Worm (Caenorhabditis elegans): ENCODE measurements around the gene such-1.
A peak's percentile ranks its signal among the peaks of the same experiment; 100 is the strongest.

Gene such-1

DNA sequence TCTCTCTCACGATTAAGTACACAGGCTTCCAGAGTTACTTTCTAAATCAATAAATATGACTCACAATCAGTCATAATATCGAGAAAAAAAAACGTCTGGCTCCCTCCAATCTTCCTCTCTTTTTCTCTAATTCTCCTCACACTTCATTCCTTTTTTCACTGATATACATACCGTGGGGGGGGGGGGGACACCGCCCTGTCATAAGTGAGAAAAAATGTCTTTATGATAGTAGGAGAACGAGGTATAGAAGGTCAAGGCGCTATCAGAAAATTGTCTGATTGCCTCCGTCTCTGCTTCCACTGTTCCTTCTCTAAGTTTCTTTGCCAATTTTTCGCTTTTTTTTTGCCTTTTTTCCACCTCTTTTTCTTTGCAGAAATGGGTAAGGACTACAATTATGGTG, 27.1 kb downstream of the such-1 start, which contains the start of gene Y66D12A.24 (continued):
- TF ChIP-seq tbx-2 (tag; optimal IDR thresholded peaks at IDR 0.05) (peak; percentile 16), unc-30 (tag; optimal IDR thresholded peaks at IDR 0.05) (no peak)

- TF ChIP-seq ztf-11 (tag; optimal IDR thresholded peaks at IDR 0.05) (no peak), nhr-28 (tag; optimal IDR thresholded peaks at IDR 0.05) (no peak), nhr-85 (tag) (peak; percentile 24)
These were observed 31.1 kb downstream of the such-1 start for ce11 chrIII:11492489-11492888.

ce11 chrIII:11490221-11490620, 33.3 kb downstream of the such-1 start:
- TF ChIP-seq nhr-71 (tag; optimal IDR thresholded peaks at IDR 0.05), result no peak
- TF ChIP-seq hpl-2 (GFP tag; optimal IDR thresholded peaks at IDR 0.05), result no peak
- TF ChIP-seq C16A3.4 (tag; optimal IDR thresholded peaks at IDR 0.05), result no peak
- no peak for TF ChIP-seq sup-37 (GFP tag; optimal IDR thresholded peaks at IDR 0.05)
- no peak for TF ChIP-seq nhr-77 (tag; optimal IDR thresholded peaks at IDR 0.05)
- TF ChIP-seq hlh-4 (tag; optimal IDR thresholded peaks at IDR 0.05), result no peak
- no peak for TF ChIP-seq rnt-1 (tag; optimal IDR thresholded peaks at IDR 0.05)
- no peak for TF ChIP-seq nhr-76 (tag; optimal IDR thresholded peaks at IDR 0.05)
- TF ChIP-seq blmp-1 (tag; optimal IDR thresholded peaks at IDR 0.05), result no peak
- TF ChIP-seq mab-9 (GFP tag; IDR thresholded peaks at IDR 0.05), result no peak
- no peak for TF ChIP-seq ceh-8 (GFP tag; optimal IDR thresholded peaks at IDR 0.05)
- no peak for TF ChIP-seq hlh-17 (GFP tag; optimal IDR thresholded peaks at IDR 0.05; ENCODE audit: borderline replicate concordance)
- TF ChIP-seq xbp-1 (tag; optimal IDR thresholded peaks at IDR 0.05), result no peak
- TF ChIP-seq grh-1 (GFP tag; IDR thresholded peaks at IDR 0.05), result no peak
- no peak for TF ChIP-seq tbx-2 (tag; optimal IDR thresholded peaks at IDR 0.05)
- no peak for TF ChIP-seq snu-23 (GFP tag; optimal IDR thresholded peaks at IDR 0.05)

- TF ChIP-seq unc-62 (GFP tag; optimal IDR thresholded peaks at IDR 0.05) (no peak), hlh-4 (tag; optimal IDR thresholded peaks at IDR 0.05) (no peak), efl-1 (optimal IDR thresholded peaks at IDR 0.05) (no peak), efl-1 (GFP tag; optimal IDR thresholded peaks at IDR 0.05 in 1 of 2) (peak in 1 of 2 experiments; percentile 11)
These were observed 34.0 kb downstream of the such-1 start for ce11 chrIII:11489601-11490000.

ce11 chrIII:11488662-11489349, 34.8 kb downstream of the such-1 start:
- no peak for TF ChIP-seq egl-27 (tag; optimal IDR thresholded peaks at IDR 0.05)
- no peak for TF ChIP-seq efl-1 (optimal IDR thresholded peaks at IDR 0.05)
- peak in 1 of 2 experiments; percentile 77 for TF ChIP-seq efl-1 (GFP tag; optimal IDR thresholded peaks at IDR 0.05 in 1 of 2)
- TF ChIP-seq nhr-11 (tag; optimal IDR thresholded peaks at IDR 0.05), result no peak
- no peak for TF ChIP-seq nhr-237 (tag; optimal IDR thresholded peaks at IDR 0.05)

DNA sequence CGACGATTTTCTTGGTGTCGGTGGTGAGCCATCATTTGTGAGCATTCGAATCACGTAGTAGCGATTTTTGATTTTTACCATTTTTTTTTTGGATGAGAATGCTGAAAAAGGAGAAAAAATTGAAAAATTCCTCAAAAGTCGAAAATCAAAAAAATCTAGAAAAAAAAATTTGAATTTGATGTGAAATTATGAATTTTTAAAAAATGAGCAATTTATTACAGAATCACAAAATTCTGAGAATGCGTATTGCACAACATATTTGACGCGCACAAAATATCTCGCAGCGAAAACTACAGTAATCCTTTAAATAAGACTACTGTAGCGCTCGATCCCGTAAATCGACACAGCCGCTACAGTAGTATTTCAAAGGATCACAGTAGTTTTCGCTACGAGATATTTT, 36.3 kb downstream of the such-1 start, which contains the start of gene popl-5:
Gene popl-5, minus strand, starts transcription at position 101 of the 400 bp plus-strand sequence.
- no peak for TF ChIP-seq efl-1 (optimal IDR thresholded peaks at IDR 0.05)
- no peak for TF ChIP-seq efl-1 (GFP tag; optimal IDR thresholded peaks at IDR 0.05 in 1 of 2)
- TF ChIP-seq ceh-8 (GFP tag; optimal IDR thresholded peaks at IDR 0.05), result no peak
- TF ChIP-seq pag-3 (tag; optimal IDR thresholded peaks at IDR 0.05; ENCODE audit: borderline replicate concordance, insufficient read depth), result no peak
- TF ChIP-seq ceh-82 (tag; optimal IDR thresholded peaks at IDR 0.05), result no peak
- TF ChIP-seq swsn-7 (tag; optimal IDR thresholded peaks at IDR 0.05), result no peak
- no peak for TF ChIP-seq dpl-1 (GFP tag; optimal IDR thresholded peaks at IDR 0.05)
- TF ChIP-seq mep-1 (tag; optimal IDR thresholded peaks at IDR 0.05), result no peak
- no peak for TF ChIP-seq unc-98 (GFP tag; IDR thresholded peaks at IDR 0.05)
- TF ChIP-seq nhr-19 (GFP tag; conservative IDR thresholded peaks at IDR 0.05), result no peak

Measured in whole organism, L1 larva.